Worm (Caenorhabditis elegans) whole organism, L1 larva: Measurements from ENCODE around the gene F17E9.16.
A peak's percentile ranks its signal among the peaks of the same experiment; 100 is the strongest.

Experiments used
- C04F5.9 ChIP-seq: sonication (generic microtip); optimal IDR thresholded peaks from 2 replicates; lab custom pipeline; 2016; ENCODE audit warnings: missing genetic modification characterization, missing compliant biosample characterization
- alr-1 ChIP-seq: fragments of 200-800 bp; sonication (Bioruptor generic); optimal IDR thresholded peaks from 2 replicates; lab custom pipeline; 2018; ENCODE audit warnings: borderline replicate concordance, mild to moderate bottlenecking, missing genetic modification characterization, missing compliant biosample characterization
- blmp-1 ChIP-seq: fragments of 150-350 bp; optimal IDR thresholded peaks from 2 replicates; lab custom pipeline; 2014; ENCODE audit warnings: missing biosample characterization, missing genetic modification characterization
- ceh-8 ChIP-seq: fragments of 200-800 bp; sonication (Bioruptor generic); optimal IDR thresholded peaks from 2 replicates; lab custom pipeline; 2018; ENCODE audit warnings: mild to moderate bottlenecking, missing genetic modification characterization, moderate library complexity, missing compliant biosample characterization
- ceh-82 ChIP-seq, 3 experiments: fragments of 150-350 bp in 1 of 3; sonication (generic microtip) in 2 of 3; optimal IDR thresholded peaks; 2 replicates each; lab custom pipeline; 2014 to 2017; ENCODE audit warnings: missing biosample characterization in 3 of 3, missing genetic modification characterization in 3 of 3
- ceh-88 ChIP-seq: fragments of 200-800 bp; sonication (Bioruptor generic); IDR thresholded peaks from 2 replicates; pipeline ENCODE4 v1.3.6; 2022; ENCODE audit warnings: missing genetic modification characterization, missing compliant biosample characterization
- ceh-90 ChIP-seq: sonication (generic microtip); optimal IDR thresholded peaks from 2 replicates; lab custom pipeline; 2016; ENCODE audit warnings: missing genetic modification characterization, missing compliant biosample characterization
- dpl-1 ChIP-seq, 3 experiments: fragments of 150-350 bp in 2 of 3; sonication (generic microtip) in 1 of 3; optimal IDR thresholded peaks; 2 replicates each; lab custom pipeline; 2014 to 2017; ENCODE audit warnings: missing biosample characterization in 3 of 3, missing genetic modification characterization in 3 of 3, missing genetic modification reagents in 3 of 3
- dsc-1 ChIP-seq: sonication (generic microtip); optimal IDR thresholded peaks from 2 replicates; lab custom pipeline; 2016; ENCODE audit warnings: mild to moderate bottlenecking, missing genetic modification characterization, missing compliant biosample characterization
- egl-27 ChIP-seq, 2 experiments: fragments of 150-350 bp in 1 of 2; sonication (generic microtip); optimal IDR thresholded peaks; 3 replicates each; lab custom pipeline; 2017 to 2018; ENCODE audit warnings: missing biosample characterization in 2 of 2, missing genetic modification characterization in 2 of 2, missing genetic modification reagents in 2 of 2
- elt-2 ChIP-seq: sonication (generic microtip); optimal IDR thresholded peaks from 2 replicates; lab custom pipeline; 2016; ENCODE audit warnings: missing genetic modification characterization, mild to moderate bottlenecking, inconsistent platforms, missing compliant biosample characterization, missing genetic modification reagents
- fkh-8 ChIP-seq: sonication (generic microtip); optimal IDR thresholded peaks from 2 replicates; lab custom pipeline; 2016; ENCODE audit warnings: mild to moderate bottlenecking, missing genetic modification characterization, missing compliant biosample characterization
- hlh-4 ChIP-seq: sonication (generic microtip); optimal IDR thresholded peaks from 2 replicates; lab custom pipeline; 2016; ENCODE audit warnings: mild to moderate bottlenecking, missing genetic modification characterization, missing compliant biosample characterization
- isw-1 ChIP-seq: fragments of 200-800 bp; sonication (Bioruptor generic); IDR thresholded peaks from 2 replicates; pipeline ENCODE4 v1.3.6; 2022; ENCODE audit warnings: missing genetic modification characterization, missing compliant biosample characterization
- lin-14 ChIP-seq: fragments of 200-800 bp; sonication (Bioruptor generic); optimal IDR thresholded peaks from 2 replicates; lab custom pipeline; 2018; ENCODE audit warnings: mild to moderate bottlenecking, missing genetic modification characterization, moderate library complexity, missing compliant biosample characterization
- lin-15B ChIP-seq: fragments of 150-350 bp; sonication (generic microtip); optimal IDR thresholded peaks from 3 replicates; lab custom pipeline; 2014; ENCODE audit warnings: missing biosample characterization, missing genetic modification characterization
- lin-35 ChIP-seq, 2 experiments: fragments of 150-350 bp; optimal IDR thresholded peaks; 2 replicates each; lab custom pipeline; 2014; ENCODE audit warnings: missing biosample characterization in 2 of 2, missing genetic modification characterization in 2 of 2, missing genetic modification reagents in 2 of 2
- lin-39 ChIP-seq: fragments of 150-350 bp; optimal IDR thresholded peaks from 2 replicates; lab custom pipeline; 2014; ENCODE audit warnings: missing biosample characterization, missing genetic modification reagents, missing genetic modification characterization
- lsy-2 ChIP-seq, 2 experiments: fragments of 150-350 bp; optimal IDR thresholded peaks; 2 replicates each; lab custom pipeline; 2014; ENCODE audit warnings: missing biosample characterization in 2 of 2, missing genetic modification characterization in 2 of 2
- mep-1 ChIP-seq: fragments of 150-350 bp; optimal IDR thresholded peaks from 2 replicates; lab custom pipeline; 2014; ENCODE audit warnings: missing biosample characterization, missing genetic modification characterization
- nhr-19 ChIP-seq: fragments of 200-800 bp; sonication (Bioruptor generic); conservative IDR thresholded peaks from 2 replicates; pipeline ENCODE4 v1.3.6; 2022; ENCODE audit warnings: missing genetic modification characterization, missing compliant biosample characterization
- nhr-20 ChIP-seq: sonication (generic microtip); optimal IDR thresholded peaks from 2 replicates; lab custom pipeline; 2016; ENCODE audit warnings: mild to moderate bottlenecking, missing genetic modification characterization, missing compliant biosample characterization
- nhr-28 ChIP-seq: fragments of 150-350 bp; optimal IDR thresholded peaks from 2 replicates; lab custom pipeline; 2014; ENCODE audit warnings: missing biosample characterization, missing genetic modification characterization
- nhr-47 ChIP-seq: sonication (generic microtip); optimal IDR thresholded peaks from 2 replicates; lab custom pipeline; 2016; ENCODE audit warnings: mild to moderate bottlenecking, missing genetic modification characterization, moderate library complexity, missing compliant biosample characterization
- nhr-71 ChIP-seq: sonication (generic microtip); optimal IDR thresholded peaks from 2 replicates; lab custom pipeline; 2016; ENCODE audit warnings: mild to moderate bottlenecking, missing genetic modification characterization, moderate library complexity, missing compliant biosample characterization
- nhr-84 ChIP-seq: sonication (generic microtip); optimal IDR thresholded peaks from 2 replicates; lab custom pipeline; 2017; ENCODE audit warnings: missing biosample characterization, missing genetic modification characterization
- pqm-1 ChIP-seq: sonication (generic microtip); optimal IDR thresholded peaks from 3 replicates; lab custom pipeline; 2017; ENCODE audit warnings: missing biosample characterization, missing genetic modification characterization
- skn-1 ChIP-seq: fragments of 150-350 bp; optimal IDR thresholded peaks from 2 replicates; lab custom pipeline; 2014; ENCODE audit warnings: missing biosample characterization, missing genetic modification characterization
- snu-23 ChIP-seq: sonication (generic microtip); optimal IDR thresholded peaks from 2 replicates; lab custom pipeline; 2016; ENCODE audit warnings: missing genetic modification characterization, missing compliant biosample characterization
- tbx-2 ChIP-seq: sonication (generic microtip); optimal IDR thresholded peaks from 2 replicates; lab custom pipeline; 2016; ENCODE audit warnings: missing genetic modification characterization, missing compliant biosample characterization
- unc-86 ChIP-seq: sonication (generic microtip); optimal IDR thresholded peaks from 2 replicates; lab custom pipeline; 2016; ENCODE audit warnings: missing genetic modification characterization, missing compliant biosample characterization
- unc-98 ChIP-seq: fragments of 200-800 bp; sonication (Bioruptor generic); IDR thresholded peaks from 2 replicates; pipeline ENCODE4 v1.3.6; 2022; ENCODE audit warnings: missing genetic modification characterization, missing compliant biosample characterization
- vab-15 ChIP-seq: sonication (generic microtip); optimal IDR thresholded peaks from 2 replicates; lab custom pipeline; 2017; ENCODE audit warnings: missing genotype, mild to moderate bottlenecking, missing genetic modification characterization, missing compliant biosample characterization
- zip-4 ChIP-seq: fragments of 200-800 bp; sonication (Bioruptor generic); optimal IDR thresholded peaks from 2 replicates; lab custom pipeline; 2018; ENCODE audit warnings: mild to moderate bottlenecking, missing genetic modification characterization, moderate library complexity, missing compliant biosample characterization

The F17E9.16 gene

ce11 chrIV:8379278-8379677 is 27.1 kb downstream of the F17E9.16 start, which contains the start of gene nap-1 (continued):
- TF ChIP-seq dsc-1 (peak; percentile 48), unc-86 (peak; percentile 58), snu-23 (peak; percentile 87), nhr-19 (peak; percentile 76), nhr-71 (tag; lab: Kevin White, UChicago) (peak; percentile 85)

DNA sequence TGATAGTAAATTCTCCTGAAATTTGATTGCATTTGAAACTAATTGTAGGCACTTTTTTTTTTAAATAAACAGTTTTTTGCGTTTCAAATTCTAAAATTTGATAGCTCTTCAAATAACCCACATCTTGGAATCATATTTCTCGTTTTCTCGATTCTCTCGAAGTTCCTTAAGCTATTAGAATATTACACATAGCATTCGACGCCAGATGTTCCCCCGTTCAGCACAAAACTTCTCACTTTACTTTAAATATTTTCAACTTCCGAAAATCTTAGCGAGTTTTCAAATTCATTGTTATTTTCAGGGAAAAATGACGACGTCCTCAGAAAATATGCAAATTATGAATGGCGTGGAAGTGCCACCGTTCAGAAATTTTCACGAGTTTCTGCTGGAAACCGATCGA is 27.5 kb downstream of the F17E9.16 start, which contains the start of gene praf-3:
Gene praf-3 (plus strand): TSS at position 301 of the 400 bp plus-strand sequence.
- TF ChIP-seq nhr-28 (tag; lab: Kevin White, UChicago): no peak
- TF ChIP-seq vab-15 (tag; lab: Kevin White, UChicago): no peak
- no peak for TF ChIP-seq tbx-2 (tag; lab: Kevin White, UChicago)
- TF ChIP-seq isw-1: no peak
- TF ChIP-seq hlh-4: no peak
- TF ChIP-seq fkh-8 (tag; lab: Kevin White, UChicago): no peak
- no peak for TF ChIP-seq blmp-1 (tag; lab: Kevin White, UChicago)
- TF ChIP-seq alr-1 (tag; lab: Kevin White, UChicago): no peak
- no peak for TF ChIP-seq ceh-8 (GFP tag; lab: Kevin White, UChicago)
- TF ChIP-seq nhr-20 (tag; lab: Kevin White, UChicago): no peak
- TF ChIP-seq pqm-1 (tag; lab: Kevin White, UChicago): no peak
- no peak for TF ChIP-seq C04F5.9 (tag; lab: Kevin White, UChicago)

ce11 chrIV:8380266-8380850 is 28.2 kb downstream of the F17E9.16 start:
- TF ChIP-seq lin-14: peak; percentile 12
- no peak for TF ChIP-seq ceh-90
- TF ChIP-seq lin-35 (GFP tag; optimal IDR thresholded peaks at IDR 0.05; lab: Kevin White, UChicago): peak in 1 of 2 experiments; percentile 27
- TF ChIP-seq pqm-1 (tag; lab: Kevin White, UChicago): peak; percentile 75
- TF ChIP-seq ceh-82 (tag; optimal IDR thresholded peaks at IDR 0.05; lab: Kevin White, UChicago): no peak
- peak; percentile 86 for TF ChIP-seq elt-2 (tag; lab: Kevin White, UChicago)
- TF ChIP-seq tbx-2 (tag; lab: Kevin White, UChicago): no peak
- TF ChIP-seq nhr-47 (tag; lab: Kevin White, UChicago): no peak
- no peak for TF ChIP-seq nhr-84

ce11 chrIV:8382695-8383094 is 30.6 kb downstream of the F17E9.16 start, which contains the start of gene D2096.9:
D2096.9 (minus strand) TSS chrIV:8382795.
- TF ChIP-seq alr-1 (tag; lab: Kevin White, UChicago): no peak
- TF ChIP-seq ceh-90: no peak
- TF ChIP-seq dsc-1: peak; percentile 45

DNA sequence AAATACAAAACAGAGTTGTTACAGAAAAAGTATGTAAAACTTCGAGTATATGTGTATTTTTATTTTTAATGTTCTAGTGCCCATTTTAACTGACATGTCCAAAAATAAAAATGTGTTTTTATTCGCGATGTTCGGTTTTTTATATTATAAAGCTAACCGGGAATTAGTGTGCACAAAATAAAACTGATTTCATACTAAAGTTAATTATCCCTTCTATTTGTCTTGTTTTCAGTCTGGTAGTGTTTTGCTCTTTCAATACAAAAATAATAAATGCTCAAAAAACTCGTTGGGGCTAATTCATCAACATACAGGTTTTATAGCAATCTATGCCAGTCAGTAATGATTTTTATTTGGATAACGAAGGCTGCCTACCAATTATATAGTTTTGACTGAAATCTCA is 32.6 kb downstream of the F17E9.16 start:
- TF ChIP-seq nhr-47 (tag; lab: Kevin White, UChicago) (no peak), skn-1 (tag; lab: Kevin White, UChicago) (no peak), dsc-1 (no peak), ceh-88 (GFP tag; lab: Robert Waterston, UW) (no peak), egl-27 (tag; optimal IDR thresholded peaks at IDR 0.05; lab: Kevin White, UChicago) (no peak), lin-14 (no peak), zip-4 (GFP tag; lab: Kevin White, UChicago) (no peak), unc-98 (no peak), lsy-2 (tag; optimal IDR thresholded peaks at IDR 0.05; lab: Kevin White, UChicago) (no peak), mep-1 (tag; lab: Kevin White, UChicago) (no peak), lin-39 (tag; lab: Kevin White, UChicago) (no peak), dpl-1 (GFP tag; optimal IDR thresholded peaks at IDR 0.05; lab: Kevin White, UChicago) (no peak), snu-23 (no peak), lin-15B (no peak)
- TF ChIP-seq, all 84 proteins: peak for 0
